Worm (Caenorhabditis elegans): ENCODE results near the gene W02D7.5.

DNA sequence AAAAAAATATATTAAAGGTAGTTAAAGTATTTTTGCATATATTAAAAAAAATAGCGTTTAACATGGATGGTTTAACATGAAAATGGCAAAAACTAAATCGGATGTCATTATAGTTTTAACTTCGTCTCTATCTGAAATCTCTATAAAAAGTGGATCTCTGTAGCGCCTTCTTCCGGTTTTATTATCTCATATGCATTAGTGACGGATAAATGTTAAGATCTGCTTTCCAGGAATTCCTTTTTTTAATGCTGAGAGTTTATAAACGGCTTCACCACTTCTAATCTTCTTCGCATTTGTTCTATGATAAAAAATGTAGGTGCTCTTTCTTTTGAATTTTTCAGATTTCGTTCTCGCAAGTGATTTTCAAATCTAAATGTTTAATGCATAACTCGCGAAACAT is 43.4 kb upstream of the W02D7.5 start:
- TF ChIP-seq snpc-4 (tag; optimal IDR thresholded peaks at IDR 0.05) (no peak), nhr-28 (tag; optimal IDR thresholded peaks at IDR 0.05) (no peak), ces-1 (GFP tag; optimal IDR thresholded peaks at IDR 0.05) (no peak), unc-39 (tag; optimal IDR thresholded peaks at IDR 0.05) (no peak), unc-62 (GFP tag; optimal IDR thresholded peaks at IDR 0.05) (no peak), pha-4 (tag; optimal IDR thresholded peaks at IDR 0.05) (no peak), mep-1 (tag; optimal IDR thresholded peaks at IDR 0.05) (no peak)
